ENCODE assay signal across 4 worm cellular contexts in the genomic region with DNA sequence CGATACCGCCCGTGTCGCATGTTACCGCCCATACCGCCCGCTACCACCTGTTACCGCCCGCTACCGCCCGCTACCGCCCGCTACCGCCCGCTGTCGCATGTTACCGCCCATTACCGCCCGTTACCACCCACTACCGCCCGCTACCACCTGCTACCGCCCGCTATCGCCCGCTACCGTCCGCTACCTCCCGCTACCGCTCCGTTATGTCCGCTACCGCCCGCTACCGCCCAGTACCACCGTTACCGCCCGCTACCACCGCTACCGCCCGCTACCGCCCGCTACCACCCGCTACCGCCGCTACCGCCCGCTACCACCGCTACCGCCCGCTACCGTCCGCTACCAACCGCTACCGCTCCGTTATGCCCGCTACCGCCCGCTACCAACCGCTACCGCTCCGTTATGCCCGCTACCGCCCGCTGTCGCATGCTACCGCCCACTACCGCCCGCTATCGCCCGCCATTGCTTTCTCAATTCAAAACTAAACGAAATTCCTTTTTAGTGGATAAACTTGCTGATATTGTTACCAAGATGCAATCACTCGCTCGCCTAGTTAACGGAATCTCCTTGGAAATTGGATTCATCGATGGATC.
TF ChIP-seq lines count a peak whose summit lies in the region.

No protein-coding gene starts in this region.

TF ChIP-seq in whole organism, L4 larva, 104 proteins besides CTCF, POLR2A, EP300 and RAD21 (continued from another document):
- no peak for TF ChIP-seq mxl-2 (GFP tag; conservative IDR thresholded peaks at IDR 0.05; lab: Robert Waterston, UW)
- peak; percentile 41; the same call in 1 of the 2 replicates for TF ChIP-seq D1046.2 (GFP tag; IDR thresholded peaks at IDR 0.05; lab: Robert Waterston, UW)
- no peak for TF ChIP-seq vab-7 (GFP tag; IDR thresholded peaks at IDR 0.05; lab: Robert Waterston, UW)
- TF ChIP-seq F44E2.7 (GFP tag; IDR thresholded peaks at IDR 0.05; lab: Robert Waterston, UW), result 0 out of 2 replicates have a peak, but pooled peaks have one; percentile 33
- TF ChIP-seq egl-43 (GFP tag; IDR thresholded peaks at IDR 0.05; lab: Robert Waterston, UW), result peak; percentile 60
- no peak for TF ChIP-seq zag-1 (tag; optimal IDR thresholded peaks at IDR 0.05; lab: Kevin White, UChicago)

TF ChIP-seq in whole organism, late embryonic, 69 proteins besides CTCF, POLR2A, EP300 and RAD21 (continued from another document):
- TF ChIP-seq lim-6 (tag; optimal IDR thresholded peaks at IDR 0.05; lab: Kevin White, UChicago), result peak; percentile 44
- no peak for TF ChIP-seq ceh-30 (tag; optimal IDR thresholded peaks at IDR 0.05; lab: Kevin White, UChicago)
- TF ChIP-seq odd-2 (tag; optimal IDR thresholded peaks at IDR 0.05; lab: Kevin White, UChicago), result no peak
- no peak for TF ChIP-seq nhr-232 (tag; optimal IDR thresholded peaks at IDR 0.05; lab: Kevin White, UChicago)
- TF ChIP-seq ceh-6 (GFP tag; optimal IDR thresholded peaks at IDR 0.05; lab: Kevin White, UChicago), result no peak
- peak; percentile 39 for TF ChIP-seq sox-4 (tag; optimal IDR thresholded peaks at IDR 0.05; lab: Kevin White, UChicago)
- TF ChIP-seq tbx-2 (tag; optimal IDR thresholded peaks at IDR 0.05; lab: Kevin White, UChicago), result no peak
- no peak for TF ChIP-seq nfya-1 (tag; optimal IDR thresholded peaks at IDR 0.05; lab: Kevin White, UChicago)
- peak; percentile 13 for TF ChIP-seq C38D4.7 (GFP tag; optimal IDR thresholded peaks at IDR 0.05; lab: Kevin White, UChicago)
- no peak for TF ChIP-seq ceh-48 (tag; optimal IDR thresholded peaks at IDR 0.05; lab: Kevin White, UChicago)
- no peak for TF ChIP-seq fkh-10 (GFP tag; optimal IDR thresholded peaks at IDR 0.05; lab: Kevin White, UChicago)
- no peak for TF ChIP-seq fax-1 (tag; optimal IDR thresholded peaks at IDR 0.05; lab: Kevin White, UChicago)

TF ChIP-seq in whole organism, mixed stage, embryonic, 35 proteins besides CTCF, POLR2A, EP300 and RAD21 (continued from another document):
- no peak for TF ChIP-seq bed-3 (GFP tag; optimal IDR thresholded peaks at IDR 0.05; lab: Kevin White, UChicago)
- TF ChIP-seq ceh-43 (GFP tag; optimal IDR thresholded peaks at IDR 0.05; lab: Kevin White, UChicago), result no peak
- no peak for TF ChIP-seq tbx-8 (GFP tag; optimal IDR thresholded peaks at IDR 0.05; lab: Kevin White, UChicago)
- no peak for TF ChIP-seq elt-3 (tag; optimal IDR thresholded peaks at IDR 0.05; lab: Kevin White, UChicago)
TF ChIP-seq in whole organism, mixed stage, embryonic: peak in this region for 6.

TF ChIP-seq in whole organism, young adult, 124 proteins besides CTCF, POLR2A, EP300 and RAD21 (continued from another document):
- 0 out of 2 replicates have a peak, but pooled peaks have one; percentile 12 for TF ChIP-seq ztf-25 (GFP tag; IDR thresholded peaks at IDR 0.05; lab: Robert Waterston, UW)
- TF ChIP-seq F52B5.7 (tag; optimal IDR thresholded peaks at IDR 0.05; lab: Kevin White, UChicago), result peak; percentile 49
- TF ChIP-seq Y67H2A.10 (GFP tag; conservative IDR thresholded peaks at IDR 0.05; lab: Robert Waterston, UW), result 0 out of 2 replicates have a peak, but pooled peaks have one; percentile 6
- TF ChIP-seq dpff-1 (tag; optimal IDR thresholded peaks at IDR 0.05; lab: Kevin White, UChicago), result no peak
- TF ChIP-seq Y53F4B.3 (GFP tag; IDR thresholded peaks at IDR 0.05; lab: Robert Waterston, UW), result no peak
- 0 out of 2 replicates have a peak, but pooled peaks have one; percentile 15 for TF ChIP-seq ceh-91 (GFP tag; IDR thresholded peaks at IDR 0.05; lab: Robert Waterston, UW)
- TF ChIP-seq F33H1.4 (GFP tag; IDR thresholded peaks at IDR 0.05; lab: Robert Waterston, UW), result peak; percentile 11; the same call in 1 of the 2 replicates
- no peak for TF ChIP-seq lsl-1 (GFP tag; optimal IDR thresholded peaks at IDR 0.05; lab: Kevin White, UChicago)
